Worm (Caenorhabditis elegans) whole organism, L3 larva: ENCODE data around the gene xbx-3.

Source experiments
- ama-1 ChIP-seq: fragments of 150-350 bp; optimal IDR thresholded peaks from 2 replicates; lab custom pipeline; 2018
- ceh-28 ChIP-seq: fragments of 150-350 bp; optimal IDR thresholded peaks from 2 replicates; lab custom pipeline; 2014; ENCODE audit warnings: missing biosample characterization, missing genetic modification reagents, missing genetic modification characterization
- elt-3 ChIP-seq, 3 experiments: fragments of 150-350 bp in 1 of 3; sonication (generic microtip) in 2 of 3; optimal IDR thresholded peaks; 2 replicates in 2 of 3; 4 replicates in 1 of 3; lab custom pipeline; 2014 to 2017; ENCODE audit warnings: missing biosample characterization in 3 of 3, missing genetic modification characterization in 3 of 3
- fkh-10 ChIP-seq: sonication (generic microtip); optimal IDR thresholded peaks from 2 replicates; lab custom pipeline; 2017; ENCODE audit warnings: missing biosample characterization, missing genetic modification reagents, missing genetic modification characterization
- fos-1 ChIP-seq: fragments of 150-350 bp; optimal IDR thresholded peaks from 2 replicates; lab custom pipeline; 2014; ENCODE audit warnings: missing biosample characterization, missing genetic modification characterization
- nhr-12 ChIP-seq: fragments of 150-350 bp; optimal IDR thresholded peaks from 2 replicates; lab custom pipeline; 2014; ENCODE audit warnings: missing biosample characterization, missing genetic modification characterization
- nhr-23 ChIP-seq: fragments of 150-350 bp; optimal IDR thresholded peaks from 2 replicates; lab custom pipeline; 2014; ENCODE audit warnings: missing biosample characterization, missing genetic modification reagents, missing genetic modification characterization
- nhr-43 ChIP-seq: sonication (generic microtip); optimal IDR thresholded peaks from 2 replicates; lab custom pipeline; 2016; ENCODE audit warnings: mild to moderate bottlenecking, missing genetic modification characterization, missing compliant biosample characterization; ENCODE audit not compliant: poor library complexity, severe bottlenecking
- nhr-77 ChIP-seq: fragments of 150-350 bp; optimal IDR thresholded peaks from 2 replicates; lab custom pipeline; 2014; ENCODE audit warnings: missing biosample characterization, missing genetic modification characterization
- pha-4 ChIP-seq: fragments of 150-350 bp; optimal IDR thresholded peaks from 2 replicates; lab custom pipeline; 2014; ENCODE audit warnings: missing biosample characterization, missing genetic modification reagents, missing genetic modification characterization
- snpc-4 ChIP-seq: fragments of 150-350 bp; optimal IDR thresholded peaks from 2 replicates; lab custom pipeline; 2014; ENCODE audit warnings: missing biosample characterization, missing genetic modification characterization
- unc-62 ChIP-seq: fragments of 150-350 bp; sonication (generic microtip); optimal IDR thresholded peaks from 4 replicates; lab custom pipeline; 2014; ENCODE audit warnings: missing biosample characterization, missing genetic modification reagents, missing genetic modification characterization
- zag-1 ChIP-seq: fragments of 150-350 bp; optimal IDR thresholded peaks from 2 replicates; lab custom pipeline; 2014; ENCODE audit warnings: missing biosample characterization, missing genetic modification characterization

DNA sequence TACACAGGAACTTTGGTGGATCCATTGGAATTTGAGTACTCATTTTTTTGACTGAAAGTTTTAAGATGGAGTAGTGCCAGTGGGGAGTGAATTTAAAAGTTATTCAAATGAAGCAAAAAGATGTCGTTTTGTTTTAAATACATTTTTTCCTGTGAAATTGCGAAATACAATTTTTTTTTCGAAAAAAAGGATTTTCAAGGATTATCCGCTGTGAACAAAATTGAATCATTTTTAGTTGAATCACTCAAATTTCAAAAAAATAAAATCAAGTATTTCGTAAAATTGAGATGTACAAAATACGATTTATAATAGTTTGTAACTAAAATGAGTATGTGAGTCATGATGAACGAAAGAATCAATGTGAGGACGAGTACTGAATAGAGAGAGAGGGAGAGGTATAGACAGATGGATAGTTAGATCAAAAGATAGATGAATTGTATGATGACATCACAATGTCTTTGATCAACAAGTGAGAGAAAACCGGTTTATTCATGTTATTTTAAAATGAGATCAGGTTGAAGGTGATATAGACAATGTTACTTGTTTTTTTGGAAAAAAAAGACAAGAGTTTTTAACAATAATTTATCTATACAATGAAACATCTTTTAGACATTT lies 28.9 kb upstream of the xbx-3 start, which contains the start of gene C05B5.8:
- TF ChIP-seq ama-1 (no peak), snpc-4 (no peak), nhr-23 (tag; lab: Kevin White, UChicago) (peak; percentile 73), unc-62 (GFP tag; lab: Kevin White, UChicago) (no peak), fkh-10 (no peak), fos-1 (tag; lab: Kevin White, UChicago) (no peak), nhr-77 (no peak), ceh-28 (tag; lab: Kevin White, UChicago) (peak; percentile 34), zag-1 (tag; lab: Kevin White, UChicago) (no peak), elt-3 (tag; optimal IDR thresholded peaks at IDR 0.05; lab: Kevin White, UChicago) (no peak), nhr-12 (tag; lab: Kevin White, UChicago) (no peak), nhr-43 (tag; lab: Kevin White, UChicago) (no peak), pha-4 (tag; lab: Kevin White, UChicago) (no peak)
